Fruit fly (Drosophila melanogaster) whole organism, embryonic: Measurements from ENCODE around the gene CG17187.

Source experiments
- BtbVII ChIP-seq: fragments of 200-800 bp; sonication (Bioruptor generic); optimal IDR thresholded peaks from 3 replicates; lab custom pipeline; 2017; ENCODE audit warnings: missing biosample characterization, mild to moderate bottlenecking, missing genetic modification characterization
- CG10147 ChIP-seq: fragments of 200-800 bp; sonication (Bioruptor generic); optimal IDR thresholded peaks from 2 replicates; lab custom pipeline; 2019; ENCODE audit warnings: missing biosample characterization, mild to moderate bottlenecking, missing genetic modification characterization, moderate library complexity
- CG10979 ChIP-seq: fragments of 200-800 bp; sonication (Bioruptor generic); optimal IDR thresholded peaks from 2 replicates; lab custom pipeline; 2018; ENCODE audit warnings: missing biosample characterization, mild to moderate bottlenecking, missing genetic modification characterization, moderate library complexity
- CG11504 ChIP-seq: fragments of 200-800 bp; sonication (Bioruptor generic); optimal IDR thresholded peaks from 3 replicates; lab custom pipeline; 2019; ENCODE audit warnings: missing biosample characterization, mild to moderate bottlenecking, missing genetic modification characterization, moderate library complexity
- CG12071 ChIP-seq: fragments of 200-800 bp; sonication (Bioruptor generic); optimal IDR thresholded peaks from 3 replicates; lab custom pipeline; 2018; ENCODE audit warnings: missing biosample characterization, mild to moderate bottlenecking, missing genetic modification characterization
- CG12391 ChIP-seq: fragments of 200-800 bp; sonication (Bioruptor generic); optimal IDR thresholded peaks from 3 replicates; lab custom pipeline; 2018; ENCODE audit warnings: missing biosample characterization, mild to moderate bottlenecking, missing genetic modification characterization, moderate library complexity
- CG13624 ChIP-seq: fragments of 200-800 bp; sonication (Bioruptor generic); optimal IDR thresholded peaks from 2 replicates; lab custom pipeline; 2016; ENCODE audit warnings: missing biosample characterization, missing genetic modification characterization
- CG17829 ChIP-seq: fragments of 200-800 bp; optimal IDR thresholded peaks from 2 replicates; lab custom pipeline; 2019; ENCODE audit warnings: missing biosample characterization, mild to moderate bottlenecking, missing genetic modification characterization, moderate library complexity
- CG2889 ChIP-seq: fragments of 200-800 bp; sonication (Bioruptor generic); IDR thresholded peaks from 3 replicates; pipeline ENCODE4 v1.3.6; 2022; ENCODE audit warnings: missing biosample characterization, missing genetic modification characterization
- CG30020 ChIP-seq: fragments of 200-800 bp; optimal IDR thresholded peaks from 2 replicates; lab custom pipeline; 2019; ENCODE audit warnings: missing biosample characterization, mild to moderate bottlenecking, missing genetic modification characterization, moderate library complexity
- CG31441 ChIP-seq: fragments of 200-800 bp; sonication (Bioruptor generic); IDR thresholded peaks from 2 replicates; pipeline ENCODE4 v1.3.6; 2022; ENCODE audit warnings: missing biosample characterization, missing genetic modification characterization
- CG32532 ChIP-seq: fragments of 200-800 bp; sonication (Bioruptor generic); IDR thresholded peaks from 2 replicates; pipeline ENCODE4 v1.3.6; 2022; ENCODE audit warnings: missing biosample characterization, missing genetic modification characterization
- CG3281 ChIP-seq: fragments of 200-800 bp; sonication (Bioruptor generic); optimal IDR thresholded peaks from 3 replicates; lab custom pipeline; 2017; ENCODE audit warnings: missing biosample characterization, mild to moderate bottlenecking, missing genetic modification characterization
- CG5953 ChIP-seq: fragments of 200-800 bp; sonication (Bioruptor generic); IDR thresholded peaks from 2 replicates; pipeline ENCODE4 v1.3.6; 2022; ENCODE audit warnings: missing biosample characterization, missing genetic modification characterization
- CG6654 ChIP-seq: fragments of 200-800 bp; sonication (Bioruptor generic); optimal IDR thresholded peaks from 2 replicates; lab custom pipeline; 2017; ENCODE audit warnings: missing biosample characterization, mild to moderate bottlenecking, missing genetic modification characterization
- CG6813 ChIP-seq: fragments of 200-800 bp; sonication (Bioruptor generic); optimal IDR thresholded peaks from 2 replicates; lab custom pipeline; 2017; ENCODE audit warnings: missing biosample characterization, missing genetic modification characterization, mild to moderate bottlenecking, moderate library complexity, missing genetic modification reagents
- CG7556 ChIP-seq: fragments of 200-800 bp; sonication (Bioruptor generic); optimal IDR thresholded peaks from 2 replicates; lab custom pipeline; 2017; ENCODE audit warnings: missing biosample characterization, mild to moderate bottlenecking, missing genetic modification characterization
- CG8478 ChIP-seq: fragments of >200 bp; optimal IDR thresholded peaks from 2 replicates; lab custom pipeline; 2018
- CrebB ChIP-seq: fragments of 200-800 bp; sonication (Bioruptor generic); optimal IDR thresholded peaks from 3 replicates; lab custom pipeline; 2018; ENCODE audit warnings: missing biosample characterization, mild to moderate bottlenecking, missing genetic modification characterization
- Dip3 ChIP-seq: fragments of 200-800 bp; sonication (Bioruptor generic); optimal IDR thresholded peaks from 3 replicates; lab custom pipeline; 2016; ENCODE audit warnings: missing biosample characterization, missing genetic modification characterization
- ERR ChIP-seq: fragments of 200-800 bp; sonication (Bioruptor generic); optimal IDR thresholded peaks from 2 replicates; lab custom pipeline; 2016; ENCODE audit warnings: missing biosample characterization, missing genetic modification characterization
- Ets97D ChIP-seq: fragments of 200-800 bp; sonication (Bioruptor generic); optimal IDR thresholded peaks from 3 replicates; lab custom pipeline; 2016; ENCODE audit warnings: missing biosample characterization, missing genetic modification characterization
- HLH3B ChIP-seq: fragments of 200-800 bp; sonication (Bioruptor generic); IDR thresholded peaks from 2 replicates; pipeline ENCODE4 v1.3.6; 2022; ENCODE audit warnings: missing biosample characterization, missing genetic modification characterization
- MTF-1 ChIP-seq: fragments of 200-800 bp; sonication (Bioruptor generic); optimal IDR thresholded peaks from 2 replicates; lab custom pipeline; 2018; ENCODE audit warnings: missing biosample characterization, mild to moderate bottlenecking, missing genetic modification characterization, borderline replicate concordance
- Max ChIP-seq: fragments of 200-800 bp; sonication (Bioruptor generic); optimal IDR thresholded peaks from 2 replicates; lab custom pipeline; 2016; ENCODE audit warnings: missing biosample characterization, mild to moderate bottlenecking, missing genetic modification characterization
- Meics ChIP-seq: fragments of 200-800 bp; sonication (Bioruptor generic); optimal IDR thresholded peaks from 2 replicates; lab custom pipeline; 2017; ENCODE audit warnings: missing biosample characterization, mild to moderate bottlenecking, missing genetic modification characterization
- Mes4 ChIP-seq: fragments of 200-800 bp; sonication (Bioruptor generic); optimal IDR thresholded peaks from 2 replicates; lab custom pipeline; 2016; ENCODE audit warnings: missing biosample characterization, missing genetic modification characterization
- Sox100B ChIP-seq: fragments of 200-800 bp; sonication (Bioruptor generic); optimal IDR thresholded peaks from 3 replicates; lab custom pipeline; 2018; ENCODE audit warnings: missing biosample characterization, mild to moderate bottlenecking, missing genetic modification characterization
- Trl ChIP-seq, 3 experiments: fragments of >200 bp in 2 of 3; fragments of 200-800 bp in 1 of 3; sonication (Bioruptor generic) in 1 of 3; optimal IDR thresholded peaks; 2 replicates in 1 of 3; 3 replicates in 2 of 3; lab custom pipeline; 2016 to 2017; ENCODE audit warnings: missing biosample characterization in 1 of 3, missing genetic modification characterization in 1 of 3
- bcd ChIP-seq: fragments of 200-800 bp; sonication (Bioruptor generic); optimal IDR thresholded peaks from 2 replicates; lab custom pipeline; 2017; ENCODE audit warnings: missing biosample characterization, mild to moderate bottlenecking, missing genetic modification characterization
- cg ChIP-seq: fragments of 200-800 bp; sonication (Bioruptor generic); optimal IDR thresholded peaks from 3 replicates; lab custom pipeline; 2019; ENCODE audit warnings: missing biosample characterization, mild to moderate bottlenecking, missing genetic modification characterization, moderate library complexity
- ham ChIP-seq: fragments of 200-800 bp; sonication (Bioruptor generic); IDR thresholded peaks from 2 replicates; pipeline ENCODE4 v1.3.6; 2022; ENCODE audit warnings: missing biosample characterization, missing genetic modification characterization
- her ChIP-seq: fragments of 200-800 bp; sonication (Bioruptor generic); optimal IDR thresholded peaks from 2 replicates; lab custom pipeline; 2016; ENCODE audit warnings: missing biosample characterization, missing genetic modification characterization
- hkb ChIP-seq, 2 experiments: fragments of 200-800 bp in 1 of 2; fragments of >200 bp in 1 of 2; sonication (Bioruptor generic) in 1 of 2; IDR thresholded peaks in 1 of 2; optimal IDR thresholded peaks in 1 of 2; 2 replicates each; pipeline versions ENCODE4 v1.3.6 to Lab custom; 2017 to 2022; ENCODE audit warnings: missing biosample characterization in 1 of 2, missing genetic modification characterization in 1 of 2
- lab ChIP-seq: fragments of 200-800 bp; sonication (Bioruptor generic); optimal IDR thresholded peaks from 3 replicates; lab custom pipeline; 2017; ENCODE audit warnings: missing biosample characterization, missing genetic modification characterization, mild to moderate bottlenecking, moderate library complexity, missing genetic modification reagents
- lmd ChIP-seq: fragments of 200-800 bp; sonication (Bioruptor generic); IDR thresholded peaks from 2 replicates; pipeline ENCODE4 v1.3.6; 2022; ENCODE audit warnings: missing biosample characterization, missing genetic modification characterization
- lov ChIP-seq, 2 experiments: fragments of 200-800 bp in 1 of 2; fragments of >200 bp in 1 of 2; sonication (Bioruptor generic) in 1 of 2; IDR thresholded peaks in 1 of 2; optimal IDR thresholded peaks in 1 of 2; 2 replicates in 1 of 2; 3 replicates in 1 of 2; pipeline versions ENCODE4 v1.3.6 to Lab custom; 2017 to 2022; ENCODE audit warnings: missing biosample characterization in 1 of 2, missing genetic modification characterization in 1 of 2
- mam ChIP-seq: fragments of 200-800 bp; sonication (Bioruptor generic); optimal IDR thresholded peaks from 3 replicates; lab custom pipeline; 2016; ENCODE audit warnings: missing biosample characterization, missing genetic modification characterization
- mirr ChIP-seq: fragments of 200-800 bp; sonication (Bioruptor generic); optimal IDR thresholded peaks from 3 replicates; lab custom pipeline; 2018; ENCODE audit warnings: missing biosample characterization, mild to moderate bottlenecking, missing genetic modification characterization
- nerfin-1 ChIP-seq: fragments of 200-800 bp; sonication (Bioruptor generic); optimal IDR thresholded peaks from 3 replicates; lab custom pipeline; 2019; ENCODE audit warnings: missing biosample characterization, mild to moderate bottlenecking, missing genetic modification characterization, moderate library complexity
- nom ChIP-seq: fragments of 200-800 bp; sonication (Bioruptor generic); optimal IDR thresholded peaks from 2 replicates; lab custom pipeline; 2017; ENCODE audit warnings: missing biosample characterization, missing genetic modification characterization, mild to moderate bottlenecking, moderate library complexity, missing genetic modification reagents
- pzg ChIP-seq: fragments of 200-800 bp; sonication (Bioruptor generic); optimal IDR thresholded peaks from 3 replicates; lab custom pipeline; 2018; ENCODE audit warnings: missing biosample characterization, mild to moderate bottlenecking, missing genetic modification characterization, moderate library complexity
- repo ChIP-seq: fragments of 200-800 bp; sonication (Bioruptor generic); optimal IDR thresholded peaks from 2 replicates; lab custom pipeline; 2016; ENCODE audit warnings: missing biosample characterization, missing genetic modification characterization
- sens ChIP-seq: fragments of 200-800 bp; sonication (Bioruptor generic); peaks from one replicate; lab custom pipeline; 2016; ENCODE audit warnings: missing biosample characterization, missing genetic modification characterization
- sob ChIP-seq: fragments of 200-800 bp; sonication (Bioruptor generic); IDR thresholded peaks from 2 replicates; pipeline ENCODE4 v1.3.6; 2022; ENCODE audit warnings: missing biosample characterization, missing genetic modification characterization
- tll ChIP-seq, 2 experiments: fragments of 200-800 bp in 1 of 2; fragments of >200 bp in 1 of 2; sonication (Bioruptor generic) in 1 of 2; optimal IDR thresholded peaks; 2 replicates each; lab custom pipeline; 2017 to 2019; ENCODE audit warnings: missing biosample characterization in 2 of 2, missing genetic modification characterization in 2 of 2, mild to moderate bottlenecking in 1 of 2, moderate library complexity in 1 of 2
- vfl ChIP-seq: fragments of 200-800 bp; sonication (Bioruptor generic); optimal IDR thresholded peaks from 2 replicates; lab custom pipeline; 2016; ENCODE audit warnings: missing biosample characterization, missing genetic modification characterization
- wdn ChIP-seq: fragments of 200-800 bp; sonication (Bioruptor generic); IDR thresholded peaks from 2 replicates; pipeline ENCODE4 v1.3.6; 2022; ENCODE audit warnings: missing biosample characterization, missing genetic modification characterization

Gene CG17187

DNA sequence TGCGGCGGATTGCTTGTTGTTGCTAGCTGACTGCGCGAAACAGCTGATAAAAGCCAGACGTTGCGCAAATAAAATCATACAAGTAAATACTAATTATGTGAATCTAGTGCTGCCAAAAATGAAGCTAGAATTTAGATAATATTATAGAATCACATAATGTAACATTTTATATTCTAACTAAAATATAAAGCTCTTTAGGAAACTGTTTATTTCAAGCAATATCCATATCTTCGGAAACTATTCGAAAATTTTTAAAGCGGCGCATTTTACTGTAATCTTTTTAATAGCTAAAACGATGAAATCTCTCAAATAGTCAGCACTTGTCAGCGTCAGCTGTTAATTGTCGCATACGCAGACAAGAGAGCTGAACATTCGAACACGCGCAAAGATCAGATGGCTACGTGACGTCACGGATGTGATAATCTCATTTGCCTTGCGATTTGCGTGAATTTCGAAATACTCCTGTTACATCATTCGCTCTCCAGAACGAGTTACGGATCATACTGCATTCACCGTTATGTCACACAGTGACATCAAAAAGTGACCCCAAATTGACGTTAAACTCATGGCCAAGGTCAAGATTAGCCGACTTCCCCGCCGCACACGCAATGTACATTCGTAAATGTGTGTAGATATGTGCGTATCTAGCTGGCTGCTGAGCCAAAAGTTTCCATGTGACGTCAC lies 11.5 kb upstream of the CG17187 start:
- peak; percentile 49 for TF ChIP-seq CG10979 (tag; lab: Kevin White, UChicago)
- TF ChIP-seq CG31441 (GFP tag; lab: Robert Waterston, UW), result peak; percentile 76
- TF ChIP-seq CrebB (tag; lab: Kevin White, UChicago), result no peak
- TF ChIP-seq repo, result no peak
- TF ChIP-seq hkb (optimal IDR thresholded peaks at IDR 0.05; lab: Kevin White, UChicago), result no peak
- TF ChIP-seq hkb (GFP tag; IDR thresholded peaks at IDR 0.05; lab: Robert Waterston, UW), result peak; percentile 58; the same call in 1 of the 2 replicates
- peak; percentile 84 for TF ChIP-seq BtbVII (GFP tag; lab: Kevin White, UChicago)
- no peak for TF ChIP-seq Sox100B (GFP tag; lab: Kevin White, UChicago)
- no peak for TF ChIP-seq lmd (GFP tag; lab: Robert Waterston, UW)
- TF ChIP-seq Trl (optimal IDR thresholded peaks at IDR 0.05; lab: Kevin White, UChicago), result no peak
- TF ChIP-seq Trl (GFP tag; optimal IDR thresholded peaks at IDR 0.05; lab: Kevin White, UChicago), result peak; percentile 34
- no peak for TF ChIP-seq Dip3 (GFP tag; lab: Kevin White, UChicago)
- TF ChIP-seq nerfin-1 (tag; lab: Kevin White, UChicago), result no peak
- no peak for TF ChIP-seq lov (optimal IDR thresholded peaks at IDR 0.05; lab: Kevin White, UChicago)
- TF ChIP-seq lov (GFP tag; IDR thresholded peaks at IDR 0.05; lab: Robert Waterston, UW), result no peak
- TF ChIP-seq CG10147 (GFP tag; lab: Kevin White, UChicago), result peak; percentile 45
- TF ChIP-seq tll (GFP tag; optimal IDR thresholded peaks at IDR 0.05; lab: Kevin White, UChicago), result no peak
- no peak for TF ChIP-seq CG2889 (GFP tag; lab: Robert Waterston, UW)
- TF ChIP-seq Mes4 (GFP tag; lab: Kevin White, UChicago), result no peak
- peak; percentile 55; the same call in 1 of the 2 replicates for TF ChIP-seq sob
- peak; percentile 44; the same call in 1 of the 2 replicates for TF ChIP-seq CG32532
- TF ChIP-seq CG12391 (tag; lab: Kevin White, UChicago), result no peak
- TF ChIP-seq mirr (GFP tag; lab: Kevin White, UChicago), result peak; percentile 47
- TF ChIP-seq lab (GFP tag; lab: Kevin White, UChicago), result peak; percentile 77
- TF ChIP-seq CG11504, result no peak
- no peak for TF ChIP-seq ham (GFP tag; lab: Robert Waterston, UW)
- no peak for TF ChIP-seq Max (GFP tag; lab: Kevin White, UChicago)
- no peak for TF ChIP-seq CG8478
- TF ChIP-seq sens (GFP tag; lab: Kevin White, UChicago), result peak; percentile 88
- peak; percentile 79 for TF ChIP-seq CG3281 (GFP tag; lab: Kevin White, UChicago)
- TF ChIP-seq mam (GFP tag; lab: Kevin White, UChicago), result peak; percentile 45
- peak; percentile 53 for TF ChIP-seq CG6813
- no peak for TF ChIP-seq MTF-1 (GFP tag; lab: Kevin White, UChicago)
- no peak for TF ChIP-seq CG5953 (GFP tag; lab: Robert Waterston, UW)
- TF ChIP-seq nom (GFP tag; lab: Kevin White, UChicago), result peak; percentile 30
- TF ChIP-seq ERR (GFP tag; lab: Kevin White, UChicago), result no peak
- TF ChIP-seq Meics (GFP tag; lab: Kevin White, UChicago), result peak; percentile 64
- peak; percentile 51 for TF ChIP-seq CG13624
- TF ChIP-seq her, result no peak
- TF ChIP-seq cg (GFP tag; lab: Kevin White, UChicago), result no peak
- TF ChIP-seq CG17829 (tag; lab: Kevin White, UChicago), result peak; percentile 30
- no peak for TF ChIP-seq CG6654
- TF ChIP-seq bcd, result peak; percentile 20
- TF ChIP-seq vfl, result no peak
- peak; percentile 47 for TF ChIP-seq CG7556 (GFP tag; lab: Kevin White, UChicago)
- no peak for TF ChIP-seq CG30020 (tag; lab: Kevin White, UChicago)
- peak; percentile 1 for TF ChIP-seq Ets97D (GFP tag; lab: Kevin White, UChicago)
- TF ChIP-seq pzg (GFP tag; lab: Kevin White, UChicago), result no peak
- 0 out of 2 replicates have a peak, but pooled peaks have one; percentile 24 for TF ChIP-seq HLH3B (GFP tag; lab: Robert Waterston, UW)
- no peak for TF ChIP-seq wdn (GFP tag; lab: Robert Waterston, UW)
- TF ChIP-seq CG12071 (GFP tag; lab: Kevin White, UChicago), result no peak
